Worm (Caenorhabditis elegans) whole organism, L4/young adult: ENCODE data around the gene C50F4.1.

Source experiments
- dao-5 ChIP-seq: sonication (generic microtip); optimal IDR thresholded peaks from 2 replicates; lab custom pipeline; 2016; ENCODE audit warnings: missing genotype, missing genetic modification characterization, moderate library complexity, missing compliant biosample characterization
- him-1 ChIP-seq: sonication (generic microtip); optimal IDR thresholded peaks from 2 replicates; lab custom pipeline; 2016; ENCODE audit warnings: missing genotype, missing genetic modification reagents, missing genetic modification characterization, missing compliant biosample characterization

- TF ChIP-seq him-1, result no peak
- no peak for TF ChIP-seq dao-5 (tag; lab: Kevin White, UChicago)
Observed at ce11 chrV:9506931-9507330, 19.7 kb upstream of the C50F4.1 start.
